Worm (Caenorhabditis elegans) whole organism, young adult: ENCODE measurements around the gene scl-26.

ENCODE experiments used
- B0019.2 ChIP-seq: fragments of 200-800 bp; sonication (Bioruptor generic); conservative IDR thresholded peaks from 2 replicates; pipeline ENCODE4 v1.3.6; 2022; ENCODE audit warnings: missing genetic modification reagents, missing genetic modification characterization, missing compliant biosample characterization
- D2030.7 ChIP-seq: fragments of 200-800 bp; sonication (Bioruptor generic); IDR thresholded peaks from 2 replicates; pipeline ENCODE4 v1.3.6; 2022; ENCODE audit warnings: missing genetic modification reagents, missing genetic modification characterization, missing compliant biosample characterization
- F10E7.11 ChIP-seq: sonication (generic microtip); optimal IDR thresholded peaks from 2 replicates; lab custom pipeline; 2017; ENCODE audit warnings: mild to moderate bottlenecking, missing genetic modification characterization, moderate library complexity, missing compliant biosample characterization
- F22D6.2 ChIP-seq: sonication (generic microtip); optimal IDR thresholded peaks from 2 replicates; lab custom pipeline; 2016; ENCODE audit warnings: mild to moderate bottlenecking, missing genetic modification characterization, missing compliant biosample characterization
- F23B12.7 ChIP-seq: sonication (generic microtip); optimal IDR thresholded peaks from 2 replicates; lab custom pipeline; 2017; ENCODE audit warnings: missing genetic modification characterization, mild to moderate bottlenecking, missing compliant biosample characterization, antibody characterized with exemption, moderate library complexity; ENCODE audit not compliant: insufficient read depth
- F33H1.4 ChIP-seq: fragments of 200-800 bp; sonication (Bioruptor generic); IDR thresholded peaks from 2 replicates; pipeline ENCODE4 v1.3.6; 2022; ENCODE audit warnings: missing genetic modification reagents, missing genetic modification characterization, missing compliant biosample characterization
- F52B5.7 ChIP-seq: sonication (generic microtip); optimal IDR thresholded peaks from 2 replicates; lab custom pipeline; 2016; ENCODE audit warnings: mild to moderate bottlenecking, missing genetic modification characterization, missing compliant biosample characterization
- F55B11.4 ChIP-seq: sonication (generic microtip); optimal IDR thresholded peaks from 2 replicates; lab custom pipeline; 2016; ENCODE audit warnings: missing compliant biosample characterization, missing genetic modification characterization, borderline replicate concordance; ENCODE audit not compliant: insufficient read depth
- F57A8.1 ChIP-seq: fragments of 200-800 bp; sonication (Bioruptor generic); optimal IDR thresholded peaks from 2 replicates; lab custom pipeline; 2018; ENCODE audit warnings: mild to moderate bottlenecking, missing genetic modification characterization, moderate library complexity, missing compliant biosample characterization
- K11D2.4 ChIP-seq: fragments of 200-800 bp; sonication (Bioruptor generic); IDR thresholded peaks from 2 replicates; pipeline ENCODE4 v1.3.6; 2022; ENCODE audit warnings: missing genetic modification reagents, missing genetic modification characterization, missing compliant biosample characterization
- T07F8.4 ChIP-seq: sonication (generic microtip); optimal IDR thresholded peaks from 2 replicates; lab custom pipeline; 2016; ENCODE audit warnings: mild to moderate bottlenecking, missing genetic modification characterization, moderate library complexity, missing compliant biosample characterization
- T26A5.8 ChIP-seq: sonication (generic microtip); optimal IDR thresholded peaks from 2 replicates; lab custom pipeline; 2016; ENCODE audit warnings: missing genetic modification characterization, missing compliant biosample characterization
- Y56A3A.18 ChIP-seq: fragments of 200-800 bp; sonication (Bioruptor generic); IDR thresholded peaks from 2 replicates; pipeline ENCODE4 v1.3.6; 2022; ENCODE audit warnings: missing genetic modification reagents, missing genetic modification characterization, missing compliant biosample characterization
- akir-1 ChIP-seq: fragments of 200-800 bp; sonication (Bioruptor generic); optimal IDR thresholded peaks from 2 replicates; lab custom pipeline; 2018; ENCODE audit warnings: mild to moderate bottlenecking, missing genetic modification characterization, moderate library complexity, missing compliant biosample characterization
- ama-1 ChIP-seq, 3 experiments: fragments of 150-350 bp in 1 of 3; sonication (generic microtip) in 2 of 3; optimal IDR thresholded peaks; 2 replicates each; lab custom pipeline; 2014 to 2018; ENCODE audit warnings: missing biosample characterization in 2 of 3, missing genetic modification characterization in 2 of 3, missing genetic modification reagents in 2 of 3
- aptf-2 ChIP-seq: fragments of 200-800 bp; sonication (Bioruptor generic); conservative IDR thresholded peaks from 2 replicates; pipeline ENCODE4 v1.3.6; 2022; ENCODE audit warnings: missing genetic modification reagents, missing genetic modification characterization, missing compliant biosample characterization
- aptf-3 ChIP-seq: fragments of 200-800 bp; sonication (Bioruptor generic); IDR thresholded peaks from 2 replicates; pipeline ENCODE4 v1.3.6; 2022; ENCODE audit warnings: missing genetic modification characterization, missing compliant biosample characterization
- atf-7 ChIP-seq: sonication (generic microtip); optimal IDR thresholded peaks from 2 replicates; lab custom pipeline; 2017; ENCODE audit warnings: mild to moderate bottlenecking, missing genetic modification characterization, missing compliant biosample characterization
- bed-2 ChIP-seq: fragments of 200-800 bp; sonication (Bioruptor generic); IDR thresholded peaks from 2 replicates; pipeline ENCODE4 v1.3.6; 2022; ENCODE audit warnings: missing genetic modification reagents, missing genetic modification characterization, missing compliant biosample characterization
- cebp-1 ChIP-seq, 2 experiments: fragments of 200-800 bp in 1 of 2; sonication (Bioruptor generic) in 1 of 2; sonication (generic microtip) in 1 of 2; IDR thresholded peaks in 1 of 2; optimal IDR thresholded peaks in 1 of 2; 2 replicates each; pipeline versions ENCODE4 v1.3.6 to Lab custom; 2017 to 2022; ENCODE audit warnings: missing compliant biosample characterization in 2 of 2, missing genetic modification characterization in 2 of 2, mild to moderate bottlenecking in 1 of 2, missing genetic modification reagents in 1 of 2, moderate library complexity in 1 of 2
- cebp-2 ChIP-seq: fragments of 200-800 bp; sonication (Bioruptor generic); IDR thresholded peaks from 2 replicates; pipeline ENCODE4 v1.3.6; 2022; ENCODE audit warnings: missing genetic modification characterization, missing compliant biosample characterization
- ceh-100 ChIP-seq: fragments of 200-800 bp; sonication (Bioruptor generic); IDR thresholded peaks from 2 replicates; pipeline ENCODE4 v1.3.6; 2022; ENCODE audit warnings: missing genetic modification reagents, missing genetic modification characterization, missing compliant biosample characterization
- ceh-40 ChIP-seq: fragments of 200-800 bp; sonication (Bioruptor generic); IDR thresholded peaks from 2 replicates; pipeline ENCODE4 v1.3.6; 2022; ENCODE audit warnings: missing genetic modification characterization, missing compliant biosample characterization
- ceh-58 ChIP-seq: fragments of 200-800 bp; sonication (Bioruptor generic); IDR thresholded peaks from 2 replicates; pipeline ENCODE4 v1.3.6; 2022; ENCODE audit warnings: missing genetic modification characterization, missing compliant biosample characterization
- ceh-79 ChIP-seq: sonication (generic microtip); optimal IDR thresholded peaks from 2 replicates; lab custom pipeline; 2017; ENCODE audit warnings: mild to moderate bottlenecking, missing genetic modification characterization, missing compliant biosample characterization
- dpff-1 ChIP-seq: sonication (generic microtip); optimal IDR thresholded peaks from 2 replicates; lab custom pipeline; 2017; ENCODE audit warnings: mild to moderate bottlenecking, missing genetic modification characterization, missing compliant biosample characterization
- dpl-1 ChIP-seq: fragments of 150-350 bp; optimal IDR thresholded peaks from 2 replicates; lab custom pipeline; 2014; ENCODE audit warnings: missing biosample characterization, missing genetic modification reagents, missing genetic modification characterization
- egrh-3 ChIP-seq: fragments of 200-800 bp; sonication (Bioruptor generic); IDR thresholded peaks from 2 replicates; pipeline ENCODE4 v1.3.6; 2022; ENCODE audit warnings: missing genetic modification reagents, missing genetic modification characterization, missing compliant biosample characterization
- ekl-4 ChIP-seq: fragments of 200-800 bp; sonication (Bioruptor generic); IDR thresholded peaks from 2 replicates; pipeline ENCODE4 v1.3.6; 2022; ENCODE audit warnings: missing genetic modification reagents, missing genetic modification characterization, missing compliant biosample characterization
- fkh-3 ChIP-seq: sonication (generic microtip); optimal IDR thresholded peaks from 2 replicates; lab custom pipeline; 2016; ENCODE audit warnings: mild to moderate bottlenecking, missing genetic modification characterization, missing compliant biosample characterization
- gei-17 ChIP-seq: fragments of 200-800 bp; sonication (Bioruptor generic); optimal IDR thresholded peaks from 2 replicates; lab custom pipeline; 2018; ENCODE audit warnings: mild to moderate bottlenecking, missing genetic modification characterization, missing compliant biosample characterization
- hmg-20 ChIP-seq: fragments of 200-800 bp; sonication (Bioruptor generic); IDR thresholded peaks from 2 replicates; pipeline ENCODE4 v1.3.6; 2022; ENCODE audit warnings: missing genetic modification reagents, missing genetic modification characterization, missing compliant biosample characterization
- hrde-1 ChIP-seq: sonication (generic microtip); optimal IDR thresholded peaks from 2 replicates; lab custom pipeline; 2016; ENCODE audit warnings: missing genetic modification characterization, mild to moderate bottlenecking, missing compliant biosample characterization, moderate library complexity, missing genotype, missing genetic modification reagents, borderline replicate concordance
- lin-40 ChIP-seq: sonication (generic microtip); optimal IDR thresholded peaks from 2 replicates; lab custom pipeline; 2016; ENCODE audit warnings: missing genetic modification characterization, mild to moderate bottlenecking, missing compliant biosample characterization, missing genotype, missing genetic modification reagents
- lin-54 ChIP-seq: fragments of 200-800 bp; sonication (Bioruptor generic); optimal IDR thresholded peaks from 2 replicates; lab custom pipeline; 2018; ENCODE audit warnings: mild to moderate bottlenecking, missing genetic modification characterization, missing compliant biosample characterization
- lir-1 ChIP-seq: fragments of 200-800 bp; sonication (Bioruptor generic); conservative IDR thresholded peaks from 2 replicates; pipeline ENCODE4 v1.3.6; 2022; ENCODE audit warnings: missing genetic modification reagents, missing genetic modification characterization, missing compliant biosample characterization
- madf-10 ChIP-seq: sonication (generic microtip); optimal IDR thresholded peaks from 2 replicates; lab custom pipeline; 2016; ENCODE audit warnings: mild to moderate bottlenecking, missing genetic modification characterization, missing compliant biosample characterization
- nfyb-1 ChIP-seq: fragments of 200-800 bp; sonication (Bioruptor generic); IDR thresholded peaks from 2 replicates; pipeline ENCODE4 v1.3.6; 2022; ENCODE audit warnings: missing genetic modification reagents, missing genetic modification characterization, missing compliant biosample characterization
- nhr-120 ChIP-seq: fragments of 200-800 bp; sonication (Bioruptor generic); IDR thresholded peaks from 2 replicates; pipeline ENCODE4 v1.3.6; 2022; ENCODE audit warnings: missing genetic modification characterization, missing compliant biosample characterization
- nhr-90 ChIP-seq: sonication (generic microtip); optimal IDR thresholded peaks from 2 replicates; lab custom pipeline; 2016; ENCODE audit warnings: missing genotype, mild to moderate bottlenecking, missing genetic modification characterization, missing compliant biosample characterization
- pbrm-1 ChIP-seq: fragments of 200-800 bp; sonication (Bioruptor generic); IDR thresholded peaks from 2 replicates; pipeline ENCODE4 v1.3.6; 2022; ENCODE audit warnings: missing genetic modification reagents, missing genetic modification characterization, missing compliant biosample characterization
- rec-8 ChIP-seq, 2 experiments: sonication (generic microtip); optimal IDR thresholded peaks; 2 replicates each; lab custom pipeline; 2016; ENCODE audit warnings: mild to moderate bottlenecking in 2 of 2, missing genetic modification characterization in 2 of 2, missing genetic modification reagents in 2 of 2, missing genotype in 2 of 2, missing biosample characterization in 1 of 2, missing compliant biosample characterization in 1 of 2, moderate library complexity in 1 of 2
- snpc-4 ChIP-seq, 5 experiments: fragments of 150-350 bp in 1 of 5; sonication (generic microtip) in 4 of 5; optimal IDR thresholded peaks; 2 replicates each; lab custom pipeline; 2014 to 2018; ENCODE audit warnings: missing genetic modification characterization in 5 of 5, missing biosample characterization in 3 of 5, antibody characterized with exemption in 2 of 5, mild to moderate bottlenecking in 2 of 5, missing compliant biosample characterization in 2 of 5, missing genotype in 2 of 5, moderate library complexity in 2 of 5, missing genetic modification reagents in 1 of 5
- somi-1 ChIP-seq: fragments of 200-800 bp; sonication (Bioruptor generic); optimal IDR thresholded peaks from 2 replicates; lab custom pipeline; 2018; ENCODE audit warnings: mild to moderate bottlenecking, missing genetic modification characterization, missing compliant biosample characterization
- tbx-9 ChIP-seq: sonication (generic microtip); optimal IDR thresholded peaks from 2 replicates; lab custom pipeline; 2016; ENCODE audit warnings: borderline replicate concordance, missing genetic modification characterization, inconsistent platforms, missing compliant biosample characterization
- unc-130 ChIP-seq: sonication (generic microtip); optimal IDR thresholded peaks from 2 replicates; lab custom pipeline; 2016; ENCODE audit warnings: missing genetic modification reagents, missing genetic modification characterization, missing compliant biosample characterization
- unc-62 ChIP-seq: fragments of 150-350 bp; optimal IDR thresholded peaks from 2 replicates; lab custom pipeline; 2014; ENCODE audit warnings: missing biosample characterization, missing genetic modification reagents, missing genetic modification characterization
- zim-3 ChIP-seq: sonication (generic microtip); optimal IDR thresholded peaks from 2 replicates; lab custom pipeline; 2017; ENCODE audit warnings: mild to moderate bottlenecking, missing genetic modification characterization, moderate library complexity, missing compliant biosample characterization

Gene scl-26

DNA sequence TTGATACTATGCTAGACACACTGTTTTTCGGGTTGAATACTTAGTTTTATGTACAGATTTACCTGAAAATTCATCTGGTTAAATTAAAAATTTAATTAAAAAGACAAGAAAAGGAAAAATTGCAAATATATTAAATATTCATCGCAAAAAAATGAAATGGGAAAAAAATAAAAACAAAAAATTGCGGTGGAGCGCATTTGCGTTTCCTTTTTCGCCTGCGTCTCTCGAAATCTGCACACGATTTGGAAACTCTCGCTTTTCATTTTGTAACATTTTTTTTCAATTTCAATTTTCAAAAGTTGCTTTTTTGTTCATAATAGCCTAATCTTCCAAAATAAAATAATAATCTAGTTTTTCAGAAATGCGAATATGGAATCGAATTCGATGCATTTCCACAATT is 13.7 kb downstream of the scl-26 start, which contains the start of the genes F19F10.11 and C50E3.5 (continued):
- TF ChIP-seq F52B5.7 (tag; lab: Kevin White, UChicago) (no peak), gei-17 (GFP tag; lab: Kevin White, UChicago) (no peak), aptf-3 (no peak), F57A8.1 (GFP tag; lab: Kevin White, UChicago) (no peak), cebp-1 (GFP tag; IDR thresholded peaks at IDR 0.05; lab: Robert Waterston, UW) (no peak), cebp-1 (tag; optimal IDR thresholded peaks at IDR 0.05; lab: Kevin White, UChicago) (no peak), K11D2.4 (GFP tag; lab: Robert Waterston, UW) (no peak), B0019.2 (GFP tag; lab: Robert Waterston, UW) (no peak), T07F8.4 (no peak), hrde-1 (tag; lab: Kevin White, UChicago) (no peak), atf-7 (tag; lab: Kevin White, UChicago) (no peak), dpl-1 (GFP tag; lab: Kevin White, UChicago) (no peak), Y56A3A.18 (no peak), pbrm-1 (GFP tag; lab: Robert Waterston, UW) (no peak), hmg-20 (no peak), akir-1 (GFP tag; lab: Kevin White, UChicago) (no peak), ama-1 (optimal IDR thresholded peaks at IDR 0.05; lab: Kevin White, UChicago) (no peak), ama-1 (GFP tag; optimal IDR thresholded peaks at IDR 0.05; lab: Kevin White, UChicago) (no peak), F55B11.4 (tag; lab: Kevin White, UChicago) (no peak), F23B12.7 (tag; lab: Kevin White, UChicago) (peak; percentile 45), zim-3 (tag; lab: Kevin White, UChicago) (no peak), bed-2 (no peak), ceh-79 (tag; lab: Kevin White, UChicago) (no peak), rec-8 (tag; optimal IDR thresholded peaks at IDR 0.05; lab: Kevin White, UChicago) (no peak), tbx-9 (no peak), cebp-2 (GFP tag; lab: Robert Waterston, UW) (no peak), lir-1 (GFP tag; lab: Robert Waterston, UW) (no peak), lin-54 (GFP tag; lab: Kevin White, UChicago) (peak; percentile 30), unc-62 (GFP tag; lab: Kevin White, UChicago) (no peak), lin-40 (tag; lab: Kevin White, UChicago) (no peak), dpff-1 (tag; lab: Kevin White, UChicago) (no peak), T26A5.8 (tag; lab: Kevin White, UChicago) (no peak), aptf-2 (GFP tag; lab: Robert Waterston, UW) (no peak), D2030.7 (no peak), ceh-100 (no peak), snpc-4 (GFP tag; optimal IDR thresholded peaks at IDR 0.05; lab: Kevin White, UChicago) (no peak), snpc-4 (tag; optimal IDR thresholded peaks at IDR 0.05; lab: Kevin White, UChicago) (peak in 3 of 4 experiments; percentile 12 to 34 (median 18)), fkh-3 (no peak), ceh-58 (GFP tag; lab: Robert Waterston, UW) (no peak), F22D6.2 (tag; lab: Kevin White, UChicago) (no peak), ceh-40 (GFP tag; lab: Robert Waterston, UW) (no peak), nfyb-1 (GFP tag; lab: Robert Waterston, UW) (no peak), nhr-90 (tag; lab: Kevin White, UChicago) (no peak), egrh-3 (GFP tag; lab: Robert Waterston, UW) (no peak), nhr-120 (GFP tag; lab: Robert Waterston, UW) (no peak), F10E7.11 (tag; lab: Kevin White, UChicago) (no peak), unc-130 (GFP tag; lab: Kevin White, UChicago) (no peak), ekl-4 (GFP tag; lab: Robert Waterston, UW) (no peak), somi-1 (GFP tag; lab: Kevin White, UChicago) (no peak), madf-10 (tag; lab: Kevin White, UChicago) (no peak), F33H1.4 (GFP tag; lab: Robert Waterston, UW) (no peak)
